Worm (Caenorhabditis elegans): ENCODE measurements around the gene grd-14.
"Not testable (repeated sequence)": the region's sequence is repeated elsewhere in the genome, so short reads cannot be mapped to it uniquely, and the experiment has no call there.

ce11 chrX:8538262-8538776, 38.5 kb downstream of the grd-14 start, which contains the start of the genes nspc-4 and nspc-5:
- TF ChIP-seq snpc-4 (tag; optimal IDR thresholded peaks at IDR 0.05); pqm-1 (tag; optimal IDR thresholded peaks at IDR 0.05); mep-1 (tag; optimal IDR thresholded peaks at IDR 0.05); zfp-3 (GFP tag; conservative IDR thresholded peaks at IDR 0.05); ZK546.5 (tag; optimal IDR thresholded peaks at IDR 0.05); unc-39 (tag; optimal IDR thresholded peaks at IDR 0.05); ceh-82 (tag; optimal IDR thresholded peaks at IDR 0.05); nhr-237 (tag; optimal IDR thresholded peaks at IDR 0.05); dve-1 (tag; optimal IDR thresholded peaks at IDR 0.05; ENCODE audit: insufficient read depth); ztf-7 (tag; optimal IDR thresholded peaks at IDR 0.05): not testable (repeated sequence)
